Fruit fly (Drosophila melanogaster): ENCODE results near the gene CG14200.

CG14200 gene

DNA sequence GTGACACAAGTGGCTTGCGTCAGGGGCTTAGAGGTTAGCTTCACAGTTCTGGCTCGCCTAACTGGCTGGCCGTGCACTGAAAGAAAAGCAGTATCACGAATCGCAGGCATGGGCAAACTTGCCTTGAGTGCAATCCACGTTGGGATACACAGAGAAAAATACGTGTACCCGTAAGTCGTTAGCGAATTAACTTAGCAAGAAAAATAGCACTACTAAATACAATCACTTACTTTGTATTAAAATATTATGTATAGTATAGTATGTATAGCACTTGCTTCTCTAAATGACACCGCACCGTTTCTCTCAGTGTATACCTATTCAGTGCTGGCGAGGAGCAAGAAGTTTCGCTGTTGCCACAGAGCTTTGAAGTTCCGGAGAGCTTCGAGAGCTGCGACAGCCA, 42.2 kb upstream of the CG14200 start (continued):
- TF ChIP-seq CG11504 (tag; optimal IDR thresholded peaks at IDR 0.05) (peak; percentile 67), CG30431 (GFP tag; optimal IDR thresholded peaks at IDR 0.05) (peak; percentile 32), CG15269 (tag; optimal IDR thresholded peaks at IDR 0.05) (peak; percentile 52), Atf6 (GFP tag; IDR thresholded peaks at IDR 0.05) (peak; percentile 47; the same call in 1 of the 2 replicates), CG32767 (GFP tag; IDR thresholded peaks at IDR 0.05) (no peak), B-H2 (GFP tag; optimal IDR thresholded peaks at IDR 0.05) (no peak), CG8478 (optimal IDR thresholded peaks at IDR 0.05) (no peak), CG15601 (tag; optimal IDR thresholded peaks at IDR 0.05) (no peak), CG14014 (GFP tag; IDR thresholded peaks at IDR 0.05) (0 out of 2 replicates have a peak, but pooled peaks have one; percentile 36), HHEX (GFP tag; optimal IDR thresholded peaks at IDR 0.05) (peak; percentile 41), CG3065 (GFP tag; optimal IDR thresholded peaks at IDR 0.05) (no peak), Gug (GFP tag; IDR thresholded peaks at IDR 0.05) (peak; percentile 21; the same call in 1 of the 4 replicates), Hr3 (GFP tag; optimal IDR thresholded peaks at IDR 0.05) (peak; percentile 22), CG17359 (tag; optimal IDR thresholded peaks at IDR 0.05) (peak; percentile 46), NFAT (GFP tag; IDR thresholded peaks at IDR 0.05) (no peak), CG1602 (GFP tag; optimal IDR thresholded peaks at IDR 0.05) (peak; percentile 1), tio (GFP tag; optimal IDR thresholded peaks at IDR 0.05) (no peak), CG9797 (GFP tag; optimal IDR thresholded peaks at IDR 0.05) (no peak), Med (GFP tag) (peak; percentile 77), CG10565 (GFP tag; optimal IDR thresholded peaks at IDR 0.05) (no peak), CG14710 (tag; optimal IDR thresholded peaks at IDR 0.05) (no peak), ATbp (GFP tag; optimal IDR thresholded peaks at IDR 0.05) (peak; percentile 31), gsb (GFP tag; IDR thresholded peaks at IDR 0.05) (no peak), CG18262 (tag; optimal IDR thresholded peaks at IDR 0.05) (peak; percentile 28), Dad (GFP tag; optimal IDR thresholded peaks at IDR 0.05) (no peak), danr (GFP tag; IDR thresholded peaks at IDR 0.05) (0 out of 2 replicates have a peak, but pooled peaks have one; percentile 20), CG31365 (tag; optimal IDR thresholded peaks at IDR 0.05) (no peak), bigmax (GFP tag; optimal IDR thresholded peaks at IDR 0.05) (no peak), tgo (GFP tag; IDR thresholded peaks at IDR 0.05) (no peak), Nf-YA (GFP tag; IDR thresholded peaks at IDR 0.05) (no peak), CG17612 (GFP tag; IDR thresholded peaks at IDR 0.05) (no peak), ci (GFP tag; IDR thresholded peaks at IDR 0.05) (peak; percentile 56; the same call in 1 of the 3 replicates), z (GFP tag; IDR thresholded peaks at IDR 0.05) (no peak), dysf (GFP tag; IDR thresholded peaks at IDR 0.05) (peak; percentile 59; the same call in 2 of the 3 replicates), CG30020 (tag; optimal IDR thresholded peaks at IDR 0.05) (no peak), tin (GFP tag; optimal IDR thresholded peaks at IDR 0.05) (peak; percentile 36), lmd (GFP tag; IDR thresholded peaks at IDR 0.05) (peak; percentile 57), Asciz (GFP tag; optimal IDR thresholded peaks at IDR 0.05) (no peak), CG7928 (GFP tag; optimal IDR thresholded peaks at IDR 0.05) (no peak), Hr51 (GFP tag; optimal IDR thresholded peaks at IDR 0.05) (peak in 1 of 2 experiments; percentile 55), Dp (GFP tag; optimal IDR thresholded peaks at IDR 0.05) (no peak), CG31441 (GFP tag; IDR thresholded peaks at IDR 0.05) (peak; percentile 51), Ada2b (GFP tag; IDR thresholded peaks at IDR 0.05) (peak; percentile 33; the same call in 1 of the 2 replicates), CG14667 (GFP tag; IDR thresholded peaks at IDR 0.05) (peak; percentile 45; the same call in 1 of the 2 replicates), CG2120 (GFP tag; optimal IDR thresholded peaks at IDR 0.05) (peak; percentile 51), CG8290 (GFP tag; optimal IDR thresholded peaks at IDR 0.05) (no peak), CG8290 (tag; optimal IDR thresholded peaks at IDR 0.05) (peak in 1 of 2 experiments; percentile 67), Drgx (GFP tag; IDR thresholded peaks at IDR 0.05) (0 out of 2 replicates have a peak, but pooled peaks have one; percentile 25), CG16815 (GFP tag; optimal IDR thresholded peaks at IDR 0.05) (no peak), gem (tag; optimal IDR thresholded peaks at IDR 0.05) (peak; percentile 60), Hsf (GFP tag; optimal IDR thresholded peaks at IDR 0.05) (peak; percentile 26), CG18476 (GFP tag; optimal IDR thresholded peaks at IDR 0.05) (no peak)
